Fruit fly (Drosophila melanogaster): ENCODE measurements around the gene CG11069.

CG11069 gene

dm6 chr3R:24894419-24895206, at the start of gene CG11069, which contains the start of gene CG31121:
Gene CG11069 (plus strand): TSS chr3R:24894742.
Gene CG31121 (minus strand): TSS chr3R:24894605.
- peak; percentile 18 for TF ChIP-seq tj (GFP tag; optimal IDR thresholded peaks at IDR 0.05)
- TF ChIP-seq cic (GFP tag; optimal IDR thresholded peaks at IDR 0.05), result no peak

dm6 chr3R:24845148-24845547, 49.4 kb upstream of the CG11069 start:
- TF ChIP-seq cic (GFP tag; optimal IDR thresholded peaks at IDR 0.05), result no peak
- no peak for TF ChIP-seq CG7045 (GFP tag; optimal IDR thresholded peaks at IDR 0.05)
- no peak for TF ChIP-seq CG7101 (tag; optimal IDR thresholded peaks at IDR 0.05)
- TF ChIP-seq CG12768 (GFP tag; optimal IDR thresholded peaks at IDR 0.05), result no peak
- no peak for TF ChIP-seq Crg-1 (GFP tag; optimal IDR thresholded peaks at IDR 0.05)
- no peak for TF ChIP-seq ovo (GFP tag; optimal IDR thresholded peaks at IDR 0.05)
- TF ChIP-seq CG11617 (GFP tag; optimal IDR thresholded peaks at IDR 0.05), result no peak
- no peak for TF ChIP-seq pad (GFP tag; optimal IDR thresholded peaks at IDR 0.05)
- no peak for TF ChIP-seq bab1 (GFP tag; optimal IDR thresholded peaks at IDR 0.05)
- no peak for TF ChIP-seq Hr96 (GFP tag; optimal IDR thresholded peaks at IDR 0.05)
- TF ChIP-seq CG1620 (GFP tag; optimal IDR thresholded peaks at IDR 0.05), result no peak
- no peak for TF ChIP-seq CG14711 (tag; optimal IDR thresholded peaks at IDR 0.05)
- no peak for TF ChIP-seq CG5204 (GFP tag; optimal IDR thresholded peaks at IDR 0.05)
- TF ChIP-seq cnc (optimal IDR thresholded peaks at IDR 0.05), result no peak
- no peak for TF ChIP-seq Clk (GFP tag; optimal IDR thresholded peaks at IDR 0.05)
- TF ChIP-seq toe (GFP tag; optimal IDR thresholded peaks at IDR 0.05), result no peak
- no peak for TF ChIP-seq tj (GFP tag; optimal IDR thresholded peaks at IDR 0.05)
- no peak for TF ChIP-seq kay (GFP tag; ENCODE audit: borderline replicate concordance)
- no peak for TF ChIP-seq CG33017 (tag; optimal IDR thresholded peaks at IDR 0.05)
- TF ChIP-seq Mnt (GFP tag; optimal IDR thresholded peaks at IDR 0.05), result no peak

dm6 chr3R:24845952-24846848, 48.3 kb upstream of the CG11069 start:
- TF ChIP-seq CG1620 (GFP tag; optimal IDR thresholded peaks at IDR 0.05), result no peak
- TF ChIP-seq Crg-1 (GFP tag; optimal IDR thresholded peaks at IDR 0.05), result no peak
- no peak for TF ChIP-seq pad (GFP tag; optimal IDR thresholded peaks at IDR 0.05)
- no peak for TF ChIP-seq bab1 (GFP tag; optimal IDR thresholded peaks at IDR 0.05)
- TF ChIP-seq tj (GFP tag; optimal IDR thresholded peaks at IDR 0.05), result peak; percentile 84
- no peak for TF ChIP-seq CG7045 (GFP tag; optimal IDR thresholded peaks at IDR 0.05)
- TF ChIP-seq CG5204 (GFP tag; optimal IDR thresholded peaks at IDR 0.05), result no peak
- TF ChIP-seq cnc (optimal IDR thresholded peaks at IDR 0.05), result no peak

dm6 chr3R:24850420-24850819, 44.1 kb upstream of the CG11069 start, which contains the start of gene CG7006:
Gene CG7006 (plus strand): TSS chr3R:24850627.
- TF ChIP-seq CG1620 (GFP tag; optimal IDR thresholded peaks at IDR 0.05), result peak; percentile 97
- TF ChIP-seq Clk (GFP tag; optimal IDR thresholded peaks at IDR 0.05), result peak; percentile 67
- TF ChIP-seq Mnt (GFP tag; optimal IDR thresholded peaks at IDR 0.05), result peak; percentile 97
- TF ChIP-seq CG33017 (tag; optimal IDR thresholded peaks at IDR 0.05), result peak; percentile 60
- peak; percentile 79 for TF ChIP-seq CG12768 (GFP tag; optimal IDR thresholded peaks at IDR 0.05)
- peak; percentile 80 for TF ChIP-seq toe (GFP tag; optimal IDR thresholded peaks at IDR 0.05)
- peak; percentile 91 for TF ChIP-seq CG7101 (tag; optimal IDR thresholded peaks at IDR 0.05)
- TF ChIP-seq cnc (optimal IDR thresholded peaks at IDR 0.05), result no peak
- TF ChIP-seq ovo (GFP tag; optimal IDR thresholded peaks at IDR 0.05), result peak; percentile 72
- no peak for TF ChIP-seq kay (GFP tag; ENCODE audit: borderline replicate concordance)
- TF ChIP-seq CG14711 (tag; optimal IDR thresholded peaks at IDR 0.05), result peak; percentile 77
- TF ChIP-seq cic (GFP tag; optimal IDR thresholded peaks at IDR 0.05), result peak; percentile 43
- TF ChIP-seq CG11617 (GFP tag; optimal IDR thresholded peaks at IDR 0.05), result peak; percentile 41
- TF ChIP-seq Crg-1 (GFP tag; optimal IDR thresholded peaks at IDR 0.05), result peak; percentile 98
- peak; percentile 75 for TF ChIP-seq bab1 (GFP tag; optimal IDR thresholded peaks at IDR 0.05)
- TF ChIP-seq Hr96 (GFP tag; optimal IDR thresholded peaks at IDR 0.05), result peak; percentile 76
- TF ChIP-seq CG5204 (GFP tag; optimal IDR thresholded peaks at IDR 0.05), result peak; percentile 77
- peak; percentile 88 for TF ChIP-seq pad (GFP tag; optimal IDR thresholded peaks at IDR 0.05)
- no peak for TF ChIP-seq tj (GFP tag; optimal IDR thresholded peaks at IDR 0.05)
- peak; percentile 71 for TF ChIP-seq CG7045 (GFP tag; optimal IDR thresholded peaks at IDR 0.05)

- TF ChIP-seq ovo (GFP tag; optimal IDR thresholded peaks at IDR 0.05) (no peak), Crg-1 (GFP tag; optimal IDR thresholded peaks at IDR 0.05) (no peak), cnc (optimal IDR thresholded peaks at IDR 0.05) (peak in 1 of 2 experiments; percentile 28), CG5204 (GFP tag; optimal IDR thresholded peaks at IDR 0.05) (no peak), CG7101 (tag; optimal IDR thresholded peaks at IDR 0.05) (no peak), CG14711 (tag; optimal IDR thresholded peaks at IDR 0.05) (no peak)
These were observed 43.1 kb upstream of the CG11069 start, which contains the start of gene Nct for dm6 chr3R:24851429-24851828. Gene Nct (plus strand): TSS chr3R:24851601.

- TF ChIP-seq ovo (GFP tag; optimal IDR thresholded peaks at IDR 0.05) (no peak), tj (GFP tag; optimal IDR thresholded peaks at IDR 0.05) (no peak), toe (GFP tag; optimal IDR thresholded peaks at IDR 0.05) (no peak), cic (GFP tag; optimal IDR thresholded peaks at IDR 0.05) (no peak), bab1 (GFP tag; optimal IDR thresholded peaks at IDR 0.05) (no peak)
These were observed 38.4 kb upstream of the CG11069 start, which contains the start of gene HDAC11 for dm6 chr3R:24856143-24856542. Gene HDAC11 (minus strand): TSS chr3R:24856243.

Measured in whole organism, adult.